Fruit fly (Drosophila melanogaster) whole organism, embryonic: ENCODE results near the gene Hez.
A peak's percentile ranks its signal among the peaks of the same experiment; 100 is the strongest.

Experiments used
- Aef1 ChIP-seq: fragments of 200-800 bp; sonication (Bioruptor generic); IDR thresholded peaks from 3 replicates; pipeline ENCODE4 v1.3.6; 2022; ENCODE audit warnings: missing biosample characterization, missing genetic modification characterization
- Awh ChIP-seq: fragments of 200-800 bp; sonication (Bioruptor generic); IDR thresholded peaks from 2 replicates; pipeline ENCODE4, ENCODE4 v1.3.6; 2022; ENCODE audit warnings: missing biosample characterization, missing genetic modification characterization
- BtbVII ChIP-seq: fragments of 200-800 bp; sonication (Bioruptor generic); optimal IDR thresholded peaks from 3 replicates; lab custom pipeline; 2017; ENCODE audit warnings: missing biosample characterization, mild to moderate bottlenecking, missing genetic modification characterization
- Bteb2 ChIP-seq: fragments of 200-800 bp; sonication (Bioruptor generic); optimal IDR thresholded peaks from 2 replicates; lab custom pipeline; 2016; ENCODE audit warnings: missing biosample characterization, missing genetic modification characterization
- CG11456 ChIP-seq: fragments of 200-800 bp; sonication (Bioruptor generic); IDR thresholded peaks from 3 replicates; pipeline ENCODE4 v1.3.6; 2022; ENCODE audit warnings: missing biosample characterization, missing genetic modification characterization
- CG13296 ChIP-seq: fragments of 200-800 bp; sonication (Bioruptor generic); optimal IDR thresholded peaks from 3 replicates; lab custom pipeline; 2018; ENCODE audit warnings: missing biosample characterization, mild to moderate bottlenecking, missing genetic modification characterization
- CG14710 ChIP-seq: fragments of 200-800 bp; sonication (Bioruptor generic); optimal IDR thresholded peaks from 3 replicates; lab custom pipeline; 2019; ENCODE audit warnings: missing biosample characterization, mild to moderate bottlenecking, missing genetic modification characterization, moderate library complexity
- CG15514 ChIP-seq: fragments of 200-800 bp; sonication (Bioruptor generic); optimal IDR thresholded peaks from 3 replicates; lab custom pipeline; 2017; ENCODE audit warnings: missing biosample characterization, missing genetic modification characterization, mild to moderate bottlenecking, moderate library complexity, missing genetic modification reagents
- CG16779 ChIP-seq: fragments of 200-800 bp; sonication (Bioruptor generic); IDR thresholded peaks from 2 replicates; pipeline ENCODE4 v1.3.6; 2022; ENCODE audit warnings: missing biosample characterization, missing genetic modification characterization
- CG18599 ChIP-seq: fragments of 200-800 bp; sonication (Bioruptor generic); optimal IDR thresholded peaks from 3 replicates; lab custom pipeline; 2017; ENCODE audit warnings: missing biosample characterization, missing genetic modification characterization, mild to moderate bottlenecking, moderate library complexity, missing genetic modification reagents
- CG2678 ChIP-seq: fragments of 200-800 bp; sonication (Bioruptor generic); optimal IDR thresholded peaks from 3 replicates; lab custom pipeline; 2019; ENCODE audit warnings: missing biosample characterization, mild to moderate bottlenecking, missing genetic modification characterization, moderate library complexity
- CG2712 ChIP-seq: fragments of 200-800 bp; optimal IDR thresholded peaks from 3 replicates; lab custom pipeline; 2019; ENCODE audit warnings: missing biosample characterization, mild to moderate bottlenecking, missing genetic modification characterization, moderate library complexity
- CG30403 ChIP-seq: fragments of 200-800 bp; sonication (Bioruptor generic); optimal IDR thresholded peaks from 3 replicates; lab custom pipeline; 2016; ENCODE audit warnings: missing biosample characterization, missing genetic modification characterization
- CG32772 ChIP-seq: fragments of 200-800 bp; sonication (Bioruptor generic); IDR thresholded peaks from 2 replicates; pipeline ENCODE4 v1.3.6; 2022; ENCODE audit warnings: missing biosample characterization, missing genetic modification characterization
- CG3281 ChIP-seq: fragments of 200-800 bp; sonication (Bioruptor generic); optimal IDR thresholded peaks from 3 replicates; lab custom pipeline; 2017; ENCODE audit warnings: missing biosample characterization, mild to moderate bottlenecking, missing genetic modification characterization
- CG4424 ChIP-seq: fragments of 200-800 bp; sonication (Bioruptor generic); optimal IDR thresholded peaks from 3 replicates; lab custom pipeline; 2016; ENCODE audit warnings: missing biosample characterization, missing genetic modification characterization
- CG6272 ChIP-seq: fragments of 200-800 bp; sonication (Bioruptor generic); IDR thresholded peaks from 2 replicates; pipeline ENCODE4 v1.3.6; 2022; ENCODE audit warnings: missing biosample characterization, missing genetic modification characterization
- CG6854 ChIP-seq: fragments of 200-800 bp; sonication (Bioruptor generic); optimal IDR thresholded peaks from 3 replicates; lab custom pipeline; 2017; ENCODE audit warnings: missing biosample characterization, mild to moderate bottlenecking, missing genetic modification characterization
- CG7357 ChIP-seq: fragments of 200-800 bp; sonication (Bioruptor generic); IDR thresholded peaks from 3 replicates; pipeline ENCODE4 v1.3.6; 2022; ENCODE audit warnings: missing biosample characterization, missing genetic modification characterization
- CG8765 ChIP-seq: fragments of 200-800 bp; sonication (Bioruptor generic); IDR thresholded peaks from 2 replicates; pipeline ENCODE4 v1.3.6; 2022; ENCODE audit warnings: missing biosample characterization, missing genetic modification characterization
- D19A ChIP-seq: fragments of 200-800 bp; optimal IDR thresholded peaks from 3 replicates; lab custom pipeline; 2019; ENCODE audit warnings: missing biosample characterization, mild to moderate bottlenecking, missing genetic modification characterization, moderate library complexity
- Dll ChIP-seq: fragments of 200-800 bp; sonication (Bioruptor generic); IDR thresholded peaks from 4 replicates; pipeline ENCODE4 v1.3.6; 2022; ENCODE audit warnings: missing biosample characterization, missing genetic modification characterization; ENCODE audit not compliant: partially characterized antibody
- Ets65A ChIP-seq: fragments of 200-800 bp; sonication (Bioruptor generic); peaks from one replicate; lab custom pipeline; 2016; ENCODE audit warnings: missing biosample characterization, missing genetic modification characterization
- HHEX ChIP-seq: fragments of 200-800 bp; sonication (Bioruptor generic); optimal IDR thresholded peaks from 3 replicates; lab custom pipeline; 2017; ENCODE audit warnings: missing biosample characterization, mild to moderate bottlenecking, missing genetic modification characterization, missing genetic modification reagents
- Hand ChIP-seq: fragments of 200-800 bp; sonication (Bioruptor generic); optimal IDR thresholded peaks from 2 replicates; lab custom pipeline; 2017; ENCODE audit warnings: mild to moderate bottlenecking, missing biosample characterization, missing genetic modification reagents, missing genetic modification characterization
- Hr3 ChIP-seq: fragments of 200-800 bp; sonication (Bioruptor generic); optimal IDR thresholded peaks from 3 replicates; lab custom pipeline; 2016; ENCODE audit warnings: missing biosample characterization, missing genetic modification characterization
- Oli ChIP-seq: fragments of 200-800 bp; sonication (Bioruptor generic); optimal IDR thresholded peaks from 2 replicates; lab custom pipeline; 2018; ENCODE audit warnings: missing biosample characterization, mild to moderate bottlenecking, missing genetic modification characterization, moderate library complexity
- PHDP ChIP-seq: fragments of 200-800 bp; sonication (Bioruptor generic); optimal IDR thresholded peaks from 3 replicates; lab custom pipeline; 2018; ENCODE audit warnings: missing biosample characterization, mild to moderate bottlenecking, missing genetic modification characterization, moderate library complexity
- Pdp1 ChIP-seq, 2 experiments: fragments of 200-800 bp; sonication (Bioruptor generic); optimal IDR thresholded peaks; 3 replicates each; lab custom pipeline; 2016; ENCODE audit warnings: missing biosample characterization in 2 of 2, missing genetic modification characterization in 2 of 2, mild to moderate bottlenecking in 1 of 2, moderate library complexity in 1 of 2
- Side ChIP-seq: fragments of 200-800 bp; sonication (Bioruptor generic); optimal IDR thresholded peaks from 2 replicates; lab custom pipeline; 2016; ENCODE audit warnings: missing biosample characterization, missing genetic modification characterization
- bab2 ChIP-seq: fragments of 200-800 bp; sonication (Bioruptor generic); optimal IDR thresholded peaks from 2 replicates; lab custom pipeline; 2016; ENCODE audit warnings: missing biosample characterization, missing genetic modification characterization
- ci ChIP-seq: fragments of 200-800 bp; sonication (Bioruptor generic); IDR thresholded peaks from 3 replicates; pipeline ENCODE4 v1.3.6; 2022; ENCODE audit warnings: missing biosample characterization, missing genetic modification characterization
- crol ChIP-seq: fragments of 200-800 bp; sonication (Bioruptor generic); IDR thresholded peaks from 2 replicates; pipeline ENCODE4 v1.3.6; 2022; ENCODE audit warnings: missing biosample characterization, missing genetic modification characterization
- crp ChIP-seq, 2 experiments: fragments of 200-800 bp; sonication (Bioruptor generic); optimal IDR thresholded peaks; 2 replicates in 1 of 2; 3 replicates in 1 of 2; lab custom pipeline; 2017; ENCODE audit warnings: missing biosample characterization in 2 of 2, missing genetic modification characterization in 2 of 2, mild to moderate bottlenecking in 1 of 2, moderate library complexity in 1 of 2
- dysf ChIP-seq: fragments of 200-800 bp; sonication (Bioruptor generic); IDR thresholded peaks from 3 replicates; pipeline ENCODE4 v1.3.6; 2022; ENCODE audit warnings: missing biosample characterization, missing genetic modification characterization
- ftz-f1 ChIP-seq: fragments of 200-800 bp; sonication (Bioruptor generic); optimal IDR thresholded peaks from 2 replicates; lab custom pipeline; 2016; ENCODE audit warnings: missing biosample characterization, missing genetic modification characterization
- gcm ChIP-seq: fragments of 200-800 bp; sonication (Bioruptor generic); optimal IDR thresholded peaks from 2 replicates; lab custom pipeline; 2019; ENCODE audit warnings: missing biosample characterization, mild to moderate bottlenecking, missing genetic modification characterization, moderate library complexity
- gro ChIP-seq: fragments of 200-800 bp; sonication (Bioruptor generic); optimal IDR thresholded peaks from 2 replicates; lab custom pipeline; 2016; ENCODE audit warnings: missing biosample characterization, missing genetic modification characterization
- lilli ChIP-seq: fragments of 200-800 bp; sonication (Bioruptor generic); optimal IDR thresholded peaks from 3 replicates; lab custom pipeline; 2016; ENCODE audit warnings: missing biosample characterization, missing genetic modification characterization
- nau ChIP-seq: fragments of 200-800 bp; sonication (Bioruptor generic); optimal IDR thresholded peaks from 3 replicates; lab custom pipeline; 2017; ENCODE audit warnings: missing biosample characterization, mild to moderate bottlenecking, missing genetic modification characterization, missing genetic modification reagents
- pho ChIP-seq: fragments of 200-800 bp; sonication (Bioruptor generic); optimal IDR thresholded peaks from 2 replicates; lab custom pipeline; 2016; ENCODE audit warnings: missing biosample characterization, missing genetic modification characterization
- prd ChIP-seq, 3 experiments: fragments of >200 bp in 2 of 3; fragments of 200-800 bp in 1 of 3; sonication (Bioruptor generic) in 1 of 3; optimal IDR thresholded peaks in 2 of 3; IDR thresholded peaks in 1 of 3; 2 replicates in 2 of 3; 3 replicates in 1 of 3; pipeline versions ENCODE4 v1.3.6 to Lab custom; 2017 to 2022; ENCODE audit warnings: missing biosample characterization in 1 of 3, missing genetic modification characterization in 1 of 3
- schlank ChIP-seq: fragments of 200-800 bp; sonication (Bioruptor generic); optimal IDR thresholded peaks from 2 replicates; lab custom pipeline; 2018; ENCODE audit warnings: missing biosample characterization, mild to moderate bottlenecking, missing genetic modification characterization
- tgo ChIP-seq: fragments of 200-800 bp; sonication (Bioruptor generic); IDR thresholded peaks from 3 replicates; pipeline ENCODE4 v1.3.6; 2022; ENCODE audit warnings: missing biosample characterization, missing genetic modification characterization
- tin ChIP-seq: fragments of 200-800 bp; sonication (Bioruptor generic); optimal IDR thresholded peaks from 3 replicates; lab custom pipeline; 2016; ENCODE audit warnings: missing biosample characterization, missing genetic modification characterization
- tll ChIP-seq, 2 experiments: fragments of 200-800 bp in 1 of 2; fragments of >200 bp in 1 of 2; sonication (Bioruptor generic) in 1 of 2; optimal IDR thresholded peaks; 2 replicates each; lab custom pipeline; 2017 to 2019; ENCODE audit warnings: missing biosample characterization in 2 of 2, missing genetic modification characterization in 2 of 2, mild to moderate bottlenecking in 1 of 2, moderate library complexity in 1 of 2
- ttk ChIP-seq: fragments of 200-800 bp; sonication (Bioruptor generic); IDR thresholded peaks from 2 replicates; pipeline ENCODE4 v2.1.2; 2022; ENCODE audit warnings: missing biosample characterization, missing genetic modification characterization
- vvl ChIP-seq: fragments of 200-800 bp; sonication (Bioruptor generic); IDR thresholded peaks from 2 replicates; pipeline ENCODE4 v1.3.6; 2022; ENCODE audit warnings: missing biosample characterization, missing genetic modification characterization
- zen2 ChIP-seq: fragments of 200-800 bp; sonication (Bioruptor generic); IDR thresholded peaks from 3 replicates; pipeline ENCODE4 v1.3.6; 2022; ENCODE audit warnings: missing biosample characterization, missing genetic modification characterization; ENCODE audit not compliant: partially characterized antibody

Gene Hez

dm6 chr3L:9847420-9847977 lies 47.0 kb downstream of the Hez start (continued):
- TF ChIP-seq CG4424, result peak; percentile 30
- no peak for TF ChIP-seq prd (optimal IDR thresholded peaks at IDR 0.05; lab: Kevin White, UChicago)
- TF ChIP-seq prd (GFP tag; IDR thresholded peaks at IDR 0.05; lab: Robert Waterston, UW), result peak; percentile 52; the same call in 1 of the 3 replicates
- peak; percentile 49 for TF ChIP-seq CG15514
- TF ChIP-seq crol, result no peak
- TF ChIP-seq PHDP, result peak; percentile 60
- peak; percentile 33 for TF ChIP-seq tin (GFP tag; lab: Kevin White, UChicago)
- peak; percentile 51 for TF ChIP-seq CG13296 (GFP tag; lab: Kevin White, UChicago)
- 0 out of 2 replicates have a peak, but pooled peaks have one; percentile 33 for TF ChIP-seq CG16779 (GFP tag; lab: Robert Waterston, UW)
- peak; percentile 54 for TF ChIP-seq bab2 (GFP tag; lab: Kevin White, UChicago)
- peak; percentile 37; the same call in 1 of the 3 replicates for TF ChIP-seq Aef1 (GFP tag; lab: Robert Waterston, UW)
- peak; percentile 48 for TF ChIP-seq ttk
- TF ChIP-seq crp (GFP tag; optimal IDR thresholded peaks at IDR 0.05; lab: Kevin White, UChicago), result no peak
- TF ChIP-seq Awh (GFP tag; lab: Robert Waterston, UW), result 0 out of 2 replicates have a peak, but pooled peaks have one; percentile 16
- peak; percentile 26 for TF ChIP-seq nau (GFP tag; lab: Kevin White, UChicago)
- peak; percentile 49 to 75 for TF ChIP-seq Pdp1 (GFP tag; optimal IDR thresholded peaks at IDR 0.05; lab: Kevin White, UChicago)
- no peak for TF ChIP-seq CG14710 (tag; lab: Kevin White, UChicago)
- TF ChIP-seq CG6272 (GFP tag; lab: Robert Waterston, UW), result no peak
- no peak for TF ChIP-seq Hand
- peak; percentile 87 for TF ChIP-seq Ets65A
- TF ChIP-seq vvl (GFP tag; lab: Robert Waterston, UW), result peak; percentile 66
- TF ChIP-seq D19A (tag; lab: Kevin White, UChicago), result peak; percentile 94
- TF ChIP-seq tgo, result peak; percentile 46; the same call in 2 of the 3 replicates
- TF ChIP-seq Oli (tag; lab: Kevin White, UChicago), result peak; percentile 36
- TF ChIP-seq ftz-f1, result no peak
- peak; percentile 15 for TF ChIP-seq CG6854 (GFP tag; lab: Kevin White, UChicago)
- peak; percentile 57; the same call in 2 of the 3 replicates for TF ChIP-seq dysf (GFP tag; lab: Robert Waterston, UW)
- TF ChIP-seq Hr3 (GFP tag; lab: Kevin White, UChicago), result peak; percentile 10
- no peak for TF ChIP-seq zen2 (GFP tag; lab: Robert Waterston, UW)
- peak; percentile 46 for TF ChIP-seq CG30403 (GFP tag; lab: Kevin White, UChicago)
- no peak for TF ChIP-seq CG8765 (GFP tag; lab: Robert Waterston, UW)
- TF ChIP-seq CG3281 (GFP tag; lab: Kevin White, UChicago), result peak; percentile 67
- TF ChIP-seq CG7357 (GFP tag; lab: Robert Waterston, UW), result no peak
- peak; percentile 56 for TF ChIP-seq Bteb2 (GFP tag; lab: Kevin White, UChicago)
- TF ChIP-seq CG2678, result peak; percentile 69
- TF ChIP-seq ci (GFP tag; lab: Robert Waterston, UW), result peak; percentile 38; the same call in 1 of the 3 replicates
- peak; percentile 46 for TF ChIP-seq schlank (tag; lab: Kevin White, UChicago)
- TF ChIP-seq Side (GFP tag; lab: Kevin White, UChicago), result no peak
- peak; percentile 37 for TF ChIP-seq pho (GFP tag; lab: Kevin White, UChicago)
- TF ChIP-seq gro (GFP tag; lab: Kevin White, UChicago), result peak; percentile 85
- peak; percentile 28 for TF ChIP-seq CG2712 (tag; lab: Kevin White, UChicago)
- TF ChIP-seq CG11456 (GFP tag; lab: Robert Waterston, UW), result peak; percentile 58; the same call in 1 of the 3 replicates
- TF ChIP-seq CG18599 (GFP tag; lab: Kevin White, UChicago), result peak; percentile 47
- no peak for TF ChIP-seq Dll (GFP tag; lab: Robert Waterston, UW)
- no peak for TF ChIP-seq gcm
- 0 out of 2 replicates have a peak, but pooled peaks have one; percentile 18 for TF ChIP-seq CG32772 (GFP tag; lab: Robert Waterston, UW)
- peak; percentile 42 for TF ChIP-seq BtbVII (GFP tag; lab: Kevin White, UChicago)
- TF ChIP-seq HHEX, result peak; percentile 23
- no peak for TF ChIP-seq tll (GFP tag; optimal IDR thresholded peaks at IDR 0.05; lab: Kevin White, UChicago)
- TF ChIP-seq lilli (GFP tag; lab: Kevin White, UChicago), result peak; percentile 76
